Fruit fly (Drosophila melanogaster) whole organism, embryonic: Measurements from ENCODE around the gene CG6345.

ENCODE experiments used
- Bgb ChIP-seq: fragments of 200-800 bp; sonication (Bioruptor generic); IDR thresholded peaks from 2 replicates; pipeline ENCODE4 v1.3.6; 2022; ENCODE audit warnings: missing biosample characterization, missing genetic modification characterization; ENCODE audit not compliant: partially characterized antibody
- CG10209 ChIP-seq: fragments of 200-800 bp; sonication (Bioruptor generic); optimal IDR thresholded peaks from 3 replicates; lab custom pipeline; 2017; ENCODE audit warnings: missing biosample characterization, mild to moderate bottlenecking, missing genetic modification characterization, missing genetic modification reagents
- CG10274 ChIP-seq: fragments of 200-800 bp; sonication (Bioruptor generic); optimal IDR thresholded peaks from 3 replicates; lab custom pipeline; 2017; ENCODE audit warnings: missing biosample characterization, mild to moderate bottlenecking, missing genetic modification characterization
- CG11456 ChIP-seq: fragments of 200-800 bp; sonication (Bioruptor generic); IDR thresholded peaks from 3 replicates; pipeline ENCODE4 v1.3.6; 2022; ENCODE audit warnings: missing biosample characterization, missing genetic modification characterization
- CG11696 ChIP-seq: fragments of 200-800 bp; sonication (Bioruptor generic); IDR thresholded peaks from 2 replicates; pipeline ENCODE4 v1.3.6; 2022; ENCODE audit warnings: missing biosample characterization, missing genetic modification characterization
- CG13123 ChIP-seq: fragments of 200-800 bp; sonication (Bioruptor generic); optimal IDR thresholded peaks from 2 replicates; lab custom pipeline; 2016; ENCODE audit warnings: missing biosample characterization, missing genetic modification characterization
- CG14050 ChIP-seq: fragments of 200-800 bp; sonication (Bioruptor generic); IDR thresholded peaks from 3 replicates; pipeline ENCODE4 v1.3.6; 2022; ENCODE audit warnings: missing biosample characterization, missing genetic modification characterization
- CG14710 ChIP-seq: fragments of 200-800 bp; sonication (Bioruptor generic); optimal IDR thresholded peaks from 3 replicates; lab custom pipeline; 2019; ENCODE audit warnings: missing biosample characterization, mild to moderate bottlenecking, missing genetic modification characterization, moderate library complexity
- CG15514 ChIP-seq: fragments of 200-800 bp; sonication (Bioruptor generic); optimal IDR thresholded peaks from 3 replicates; lab custom pipeline; 2017; ENCODE audit warnings: missing biosample characterization, missing genetic modification characterization, mild to moderate bottlenecking, moderate library complexity, missing genetic modification reagents
- CG15696 ChIP-seq: fragments of 200-800 bp; sonication (Bioruptor generic); optimal IDR thresholded peaks from 2 replicates; lab custom pipeline; 2019; ENCODE audit warnings: missing biosample characterization, mild to moderate bottlenecking, missing genetic modification characterization, moderate library complexity
- CG16815 ChIP-seq: fragments of 200-800 bp; sonication (Bioruptor generic); optimal IDR thresholded peaks from 3 replicates; lab custom pipeline; 2017; ENCODE audit warnings: missing biosample characterization, mild to moderate bottlenecking, missing genetic modification characterization
- CG17186 ChIP-seq: fragments of 200-800 bp; sonication (Bioruptor generic); optimal IDR thresholded peaks from 3 replicates; lab custom pipeline; 2017; ENCODE audit warnings: missing biosample characterization, missing genetic modification reagents, missing genetic modification characterization
- CG17359 ChIP-seq: fragments of 200-800 bp; sonication (Bioruptor generic); optimal IDR thresholded peaks from 3 replicates; lab custom pipeline; 2018; ENCODE audit warnings: missing biosample characterization, mild to moderate bottlenecking, missing genetic modification characterization, moderate library complexity
- CG2129 ChIP-seq: fragments of 200-800 bp; sonication (Bioruptor generic); IDR thresholded peaks from 2 replicates; pipeline ENCODE4 v1.3.6; 2022; ENCODE audit warnings: missing biosample characterization, missing genetic modification characterization; ENCODE audit not compliant: partially characterized antibody
- CG2678 ChIP-seq: fragments of 200-800 bp; sonication (Bioruptor generic); optimal IDR thresholded peaks from 3 replicates; lab custom pipeline; 2019; ENCODE audit warnings: missing biosample characterization, mild to moderate bottlenecking, missing genetic modification characterization, moderate library complexity
- CG33557 ChIP-seq: fragments of 200-800 bp; sonication (Bioruptor generic); optimal IDR thresholded peaks from 2 replicates; lab custom pipeline; 2019; ENCODE audit warnings: missing biosample characterization, mild to moderate bottlenecking, missing genetic modification characterization, moderate library complexity
- CG6689 ChIP-seq: fragments of 200-800 bp; sonication (Bioruptor generic); IDR thresholded peaks from 2 replicates; pipeline ENCODE4 v1.3.6; 2022; ENCODE audit warnings: missing biosample characterization, missing genetic modification characterization
- CG6765 ChIP-seq: fragments of 200-800 bp; sonication (Bioruptor generic); optimal IDR thresholded peaks from 3 replicates; lab custom pipeline; 2017; ENCODE audit warnings: missing biosample characterization, mild to moderate bottlenecking, missing genetic modification characterization
- CG7271 ChIP-seq: fragments of 200-800 bp; sonication (Bioruptor generic); optimal IDR thresholded peaks from 2 replicates; lab custom pipeline; 2018; ENCODE audit warnings: missing biosample characterization, mild to moderate bottlenecking, missing genetic modification characterization, moderate library complexity
- CG7556 ChIP-seq: fragments of 200-800 bp; sonication (Bioruptor generic); optimal IDR thresholded peaks from 2 replicates; lab custom pipeline; 2017; ENCODE audit warnings: missing biosample characterization, mild to moderate bottlenecking, missing genetic modification characterization
- Fer1 ChIP-seq: fragments of 200-800 bp; sonication (Bioruptor generic); optimal IDR thresholded peaks from 2 replicates; lab custom pipeline; 2017; ENCODE audit warnings: missing biosample characterization, mild to moderate bottlenecking, missing genetic modification characterization
- Mes4 ChIP-seq: fragments of 200-800 bp; sonication (Bioruptor generic); optimal IDR thresholded peaks from 2 replicates; lab custom pipeline; 2016; ENCODE audit warnings: missing biosample characterization, missing genetic modification characterization
- Rx ChIP-seq: fragments of 200-800 bp; sonication (Bioruptor generic); IDR thresholded peaks from 2 replicates; pipeline ENCODE4 v1.3.6; 2022; ENCODE audit warnings: missing biosample characterization, missing genetic modification characterization
- Sox102F ChIP-seq: fragments of 200-800 bp; sonication (Bioruptor generic); optimal IDR thresholded peaks from 2 replicates; lab custom pipeline; 2018; ENCODE audit warnings: missing biosample characterization, mild to moderate bottlenecking, missing genetic modification characterization, moderate library complexity
- ab ChIP-seq: fragments of 200-800 bp; sonication (Bioruptor generic); optimal IDR thresholded peaks from 2 replicates; lab custom pipeline; 2016; ENCODE audit warnings: missing biosample characterization, missing genetic modification characterization
- al ChIP-seq: fragments of 200-800 bp; sonication (Bioruptor generic); IDR thresholded peaks from 2 replicates; pipeline ENCODE4 v1.3.6; 2022; ENCODE audit warnings: missing biosample characterization, missing genetic modification characterization
- ash1 ChIP-seq: fragments of 200-800 bp; sonication (Bioruptor generic); optimal IDR thresholded peaks from 2 replicates; lab custom pipeline; 2018; ENCODE audit warnings: missing biosample characterization, mild to moderate bottlenecking, missing genetic modification characterization
- br ChIP-seq: fragments of >200 bp; optimal IDR thresholded peaks from 2 replicates; lab custom pipeline; 2017
- crol ChIP-seq: fragments of 200-800 bp; sonication (Bioruptor generic); IDR thresholded peaks from 2 replicates; pipeline ENCODE4 v1.3.6; 2022; ENCODE audit warnings: missing biosample characterization, missing genetic modification characterization
- dmrt11E ChIP-seq: fragments of 200-800 bp; sonication (Bioruptor generic); optimal IDR thresholded peaks from 3 replicates; lab custom pipeline; 2018; ENCODE audit warnings: missing biosample characterization, mild to moderate bottlenecking, missing genetic modification characterization, moderate library complexity
- dysf ChIP-seq: fragments of 200-800 bp; sonication (Bioruptor generic); IDR thresholded peaks from 3 replicates; pipeline ENCODE4 v1.3.6; 2022; ENCODE audit warnings: missing biosample characterization, missing genetic modification characterization
- ems ChIP-seq: fragments of 200-800 bp; sonication (Bioruptor generic); optimal IDR thresholded peaks from 3 replicates; lab custom pipeline; 2016; ENCODE audit warnings: missing biosample characterization, missing genetic modification characterization
- esg ChIP-seq: fragments of 200-800 bp; sonication (Bioruptor generic); conservative IDR thresholded peaks from 2 replicates; pipeline ENCODE4 v1.3.6; 2022; ENCODE audit warnings: missing biosample characterization, missing genetic modification characterization
- gfzf ChIP-seq: fragments of 200-800 bp; sonication (Bioruptor generic); optimal IDR thresholded peaks from 2 replicates; lab custom pipeline; 2016; ENCODE audit warnings: missing biosample characterization, mild to moderate bottlenecking, missing genetic modification characterization, moderate library complexity
- gsb ChIP-seq: fragments of 200-800 bp; sonication (Bioruptor generic); IDR thresholded peaks from 2 replicates; pipeline ENCODE4 v1.3.6; 2022; ENCODE audit warnings: missing biosample characterization, missing genetic modification characterization
- insv ChIP-seq, 2 experiments: fragments of 200-800 bp; sonication (Bioruptor generic); optimal IDR thresholded peaks; 3 replicates each; lab custom pipeline; 2016 to 2018; ENCODE audit warnings: missing biosample characterization in 2 of 2, missing genetic modification characterization in 2 of 2
- jumu ChIP-seq: fragments of 200-800 bp; sonication (Bioruptor generic); optimal IDR thresholded peaks from 3 replicates; lab custom pipeline; 2016; ENCODE audit warnings: missing biosample characterization, missing genetic modification characterization
- lmd ChIP-seq: fragments of 200-800 bp; sonication (Bioruptor generic); IDR thresholded peaks from 2 replicates; pipeline ENCODE4 v1.3.6; 2022; ENCODE audit warnings: missing biosample characterization, missing genetic modification characterization
- lov ChIP-seq, 2 experiments: fragments of 200-800 bp in 1 of 2; fragments of >200 bp in 1 of 2; sonication (Bioruptor generic) in 1 of 2; IDR thresholded peaks in 1 of 2; optimal IDR thresholded peaks in 1 of 2; 2 replicates in 1 of 2; 3 replicates in 1 of 2; pipeline versions ENCODE4 v1.3.6 to Lab custom; 2017 to 2022; ENCODE audit warnings: missing biosample characterization in 1 of 2, missing genetic modification characterization in 1 of 2
- mam ChIP-seq: fragments of 200-800 bp; sonication (Bioruptor generic); optimal IDR thresholded peaks from 3 replicates; lab custom pipeline; 2016; ENCODE audit warnings: missing biosample characterization, missing genetic modification characterization
- odd ChIP-seq: fragments of 200-800 bp; sonication (Bioruptor generic); optimal IDR thresholded peaks from 2 replicates; lab custom pipeline; 2017; ENCODE audit warnings: missing biosample characterization, mild to moderate bottlenecking, missing genetic modification characterization
- pros ChIP-seq: fragments of 200-800 bp; sonication (Bioruptor generic); optimal IDR thresholded peaks from 3 replicates; lab custom pipeline; 2019; ENCODE audit warnings: missing biosample characterization, mild to moderate bottlenecking, missing genetic modification characterization, moderate library complexity
- ro ChIP-seq: fragments of 200-800 bp; sonication (Bioruptor generic); IDR thresholded peaks from 2 replicates; pipeline ENCODE4 v1.3.6; 2022; ENCODE audit warnings: missing biosample characterization, missing genetic modification characterization
- row ChIP-seq: fragments of 200-800 bp; sonication (Bioruptor generic); IDR thresholded peaks from 3 replicates; pipeline ENCODE4 v1.3.6; 2022; ENCODE audit warnings: missing biosample characterization, missing genetic modification characterization
- run ChIP-seq: fragments of 200-800 bp; sonication (Bioruptor generic); optimal IDR thresholded peaks from 3 replicates; lab custom pipeline; 2018; ENCODE audit warnings: missing biosample characterization, mild to moderate bottlenecking, missing genetic modification characterization
- so ChIP-seq: fragments of 200-800 bp; sonication (Bioruptor generic); IDR thresholded peaks from 3 replicates; pipeline ENCODE4 v1.3.6; 2022; ENCODE audit warnings: missing biosample characterization, missing genetic modification characterization
- sqz ChIP-seq: fragments of 200-800 bp; sonication (Bioruptor generic); optimal IDR thresholded peaks from 3 replicates; lab custom pipeline; 2018; ENCODE audit warnings: missing biosample characterization, mild to moderate bottlenecking, missing genetic modification characterization
- unc-4 ChIP-seq: fragments of 200-800 bp; sonication (Bioruptor generic); IDR thresholded peaks from 2 replicates; pipeline ENCODE4 v1.3.6; 2022; ENCODE audit warnings: missing biosample characterization, missing genetic modification characterization; ENCODE audit not compliant: partially characterized antibody
- vfl ChIP-seq: fragments of 200-800 bp; sonication (Bioruptor generic); optimal IDR thresholded peaks from 2 replicates; lab custom pipeline; 2016; ENCODE audit warnings: missing biosample characterization, missing genetic modification characterization

Gene CG6345

DNA sequence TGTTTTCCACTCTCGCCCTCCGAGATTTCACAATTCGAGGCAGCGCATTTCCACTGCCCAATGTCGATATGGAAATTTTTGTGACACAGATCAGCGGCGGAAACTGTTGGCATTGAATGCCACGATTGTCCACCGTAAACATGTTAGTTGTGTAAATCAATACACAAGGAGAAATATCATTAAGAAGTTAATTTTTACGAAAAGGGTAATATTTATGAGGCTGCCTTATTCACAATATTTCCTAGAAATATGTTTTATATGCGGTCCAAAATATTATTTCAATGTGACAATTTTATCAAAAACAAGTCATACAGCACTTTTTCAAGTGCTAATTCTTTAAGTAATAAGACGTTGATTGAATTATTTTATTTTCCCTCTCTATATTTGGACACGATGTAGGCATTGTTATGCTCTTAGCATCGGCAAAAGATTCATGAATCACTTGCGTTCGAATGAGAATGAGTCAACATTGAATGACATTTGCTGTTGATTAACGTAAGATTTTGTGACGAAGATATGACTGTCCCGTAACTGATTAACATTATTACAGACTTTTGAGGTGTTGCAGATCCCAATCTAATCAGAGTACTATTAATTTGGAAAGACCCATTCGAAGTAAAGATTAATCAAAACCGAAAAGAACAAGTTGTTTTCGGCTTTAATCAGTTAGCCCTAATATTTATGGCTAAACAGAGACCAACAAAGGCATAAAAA, 22.0 kb downstream of the CG6345 start (continued):
- TF ChIP-seq row (GFP tag; lab: Robert Waterston, UW) (peak; percentile 93), Mes4 (GFP tag; lab: Kevin White, UChicago) (peak; percentile 67), ash1 (GFP tag; lab: Kevin White, UChicago) (no peak), ab (no peak), CG14710 (peak; percentile 44), vfl (GFP tag; lab: Kevin White, UChicago) (no peak), CG15514 (GFP tag; lab: Kevin White, UChicago) (peak; percentile 75), CG13123 (peak; percentile 50), CG6765 (GFP tag; lab: Kevin White, UChicago) (peak; percentile 64), Bgb (GFP tag; lab: Robert Waterston, UW) (no peak), br (no peak), CG10274 (GFP tag; lab: Kevin White, UChicago) (no peak), crol (GFP tag; lab: Robert Waterston, UW) (no peak; the same call in 1 of the 2 replicates), ro (GFP tag; lab: Robert Waterston, UW) (no peak), CG15696 (tag; lab: Kevin White, UChicago) (peak; percentile 26), CG16815 (GFP tag; lab: Kevin White, UChicago) (no peak), gsb (GFP tag; lab: Robert Waterston, UW) (peak; percentile 77), jumu (GFP tag; lab: Kevin White, UChicago) (peak; percentile 39), Fer1 (GFP tag; lab: Kevin White, UChicago) (peak; percentile 76), unc-4 (no peak), CG14050 (GFP tag; lab: Robert Waterston, UW) (peak; percentile 85), CG17186 (GFP tag; lab: Kevin White, UChicago) (no peak), CG17359 (tag; lab: Kevin White, UChicago) (peak; percentile 87), CG33557 (GFP tag; lab: Kevin White, UChicago) (no peak), lov (optimal IDR thresholded peaks at IDR 0.05; lab: Kevin White, UChicago) (no peak), lov (GFP tag; IDR thresholded peaks at IDR 0.05; lab: Robert Waterston, UW) (peak; percentile 77; the same call in 2 of the 3 replicates), CG2129 (GFP tag; lab: Robert Waterston, UW) (no peak), lmd (peak; percentile 88; the same call in 1 of the 2 replicates), Sox102F (GFP tag; lab: Kevin White, UChicago) (peak; percentile 92), CG2678 (tag; lab: Kevin White, UChicago) (peak; percentile 90), CG7271 (tag; lab: Kevin White, UChicago) (no peak), CG11456 (GFP tag; lab: Robert Waterston, UW) (peak; percentile 80; the same call in 2 of the 3 replicates), so (GFP tag; lab: Robert Waterston, UW) (peak; percentile 91), gfzf (GFP tag; lab: Kevin White, UChicago) (no peak), Rx (GFP tag; lab: Robert Waterston, UW) (peak; percentile 68), CG6689 (GFP tag; lab: Robert Waterston, UW) (peak; percentile 82), sqz (GFP tag; lab: Kevin White, UChicago) (peak; percentile 24), pros (GFP tag; lab: Kevin White, UChicago) (no peak), dysf (GFP tag; lab: Robert Waterston, UW) (peak; percentile 93), al (GFP tag; lab: Robert Waterston, UW) (peak; percentile 57), ems (peak; percentile 52), mam (peak; percentile 80), run (tag; lab: Kevin White, UChicago) (peak; percentile 82), esg (peak; percentile 86), CG11696 (GFP tag; lab: Robert Waterston, UW) (peak; percentile 82), insv (GFP tag; optimal IDR thresholded peaks at IDR 0.05; lab: Kevin White, UChicago) (peak in 1 of 2 experiments; percentile 38), CG7556 (peak; percentile 87), dmrt11E (peak; percentile 11), CG10209 (peak; percentile 85), odd (GFP tag; lab: Kevin White, UChicago) (peak; percentile 78)
